Fruit fly (Drosophila melanogaster) whole organism, embryonic: Measurements from ENCODE around the gene sac.

Experiments used
- Abd-B ChIP-seq: fragments of 200-800 bp; sonication (Bioruptor generic); optimal IDR thresholded peaks from 2 replicates; lab custom pipeline; 2018; ENCODE audit warnings: missing biosample characterization, mild to moderate bottlenecking, missing genetic modification characterization, moderate library complexity
- Awh ChIP-seq: fragments of 200-800 bp; sonication (Bioruptor generic); IDR thresholded peaks from 2 replicates; pipeline ENCODE4, ENCODE4 v1.3.6; 2022; ENCODE audit warnings: missing biosample characterization, missing genetic modification characterization
- Bteb2 ChIP-seq: fragments of 200-800 bp; sonication (Bioruptor generic); optimal IDR thresholded peaks from 2 replicates; lab custom pipeline; 2016; ENCODE audit warnings: missing biosample characterization, missing genetic modification characterization
- CG12071 ChIP-seq: fragments of 200-800 bp; sonication (Bioruptor generic); optimal IDR thresholded peaks from 3 replicates; lab custom pipeline; 2018; ENCODE audit warnings: missing biosample characterization, mild to moderate bottlenecking, missing genetic modification characterization
- CG13287 ChIP-seq: fragments of 200-800 bp; sonication (Bioruptor generic); IDR thresholded peaks from 2 replicates; pipeline ENCODE4 v1.3.6; 2022; ENCODE audit warnings: missing biosample characterization, missing genetic modification characterization; ENCODE audit not compliant: partially characterized antibody
- CG14441 ChIP-seq: fragments of 200-800 bp; sonication (Bioruptor generic); IDR thresholded peaks from 2 replicates; pipeline ENCODE4 v1.3.6; 2022; ENCODE audit warnings: missing biosample characterization, missing genetic modification characterization
- CG1647 ChIP-seq: fragments of 200-800 bp; sonication (Bioruptor generic); optimal IDR thresholded peaks from 3 replicates; lab custom pipeline; 2016; ENCODE audit warnings: missing biosample characterization, missing genetic modification characterization
- CG17385 ChIP-seq: fragments of 200-800 bp; sonication (Bioruptor generic); optimal IDR thresholded peaks from 3 replicates; lab custom pipeline; 2018; ENCODE audit warnings: missing biosample characterization, mild to moderate bottlenecking, missing genetic modification characterization
- CG2202 ChIP-seq: fragments of 200-800 bp; sonication (Bioruptor generic); optimal IDR thresholded peaks from 2 replicates; lab custom pipeline; 2018; ENCODE audit warnings: missing biosample characterization, mild to moderate bottlenecking, missing genetic modification characterization
- CG2712 ChIP-seq: fragments of 200-800 bp; optimal IDR thresholded peaks from 3 replicates; lab custom pipeline; 2019; ENCODE audit warnings: missing biosample characterization, mild to moderate bottlenecking, missing genetic modification characterization, moderate library complexity
- CG30403 ChIP-seq: fragments of 200-800 bp; sonication (Bioruptor generic); optimal IDR thresholded peaks from 3 replicates; lab custom pipeline; 2016; ENCODE audit warnings: missing biosample characterization, missing genetic modification characterization
- CG32532 ChIP-seq: fragments of 200-800 bp; sonication (Bioruptor generic); IDR thresholded peaks from 2 replicates; pipeline ENCODE4 v1.3.6; 2022; ENCODE audit warnings: missing biosample characterization, missing genetic modification characterization
- CG33213 ChIP-seq: fragments of 200-800 bp; sonication (Bioruptor generic); optimal IDR thresholded peaks from 3 replicates; lab custom pipeline; 2016; ENCODE audit warnings: missing biosample characterization, missing genetic modification characterization
- CG34224 ChIP-seq: fragments of 200-800 bp; sonication (Bioruptor generic); IDR thresholded peaks from 3 replicates; pipeline ENCODE4 v1.3.6; 2022; ENCODE audit warnings: missing biosample characterization, missing genetic modification characterization; ENCODE audit not compliant: partially characterized antibody
- CG34422 ChIP-seq: fragments of 200-800 bp; sonication (Bioruptor generic); IDR thresholded peaks from 3 replicates; pipeline ENCODE4 v1.3.6; 2022; ENCODE audit warnings: missing biosample characterization, missing genetic modification characterization
- CG5180 ChIP-seq: fragments of 200-800 bp; sonication (Bioruptor generic); optimal IDR thresholded peaks from 3 replicates; lab custom pipeline; 2017; ENCODE audit warnings: missing biosample characterization, missing genetic modification characterization, mild to moderate bottlenecking, moderate library complexity, missing genetic modification reagents
- CG6254 ChIP-seq: fragments of 200-800 bp; sonication (Bioruptor generic); optimal IDR thresholded peaks from 3 replicates; lab custom pipeline; 2017; ENCODE audit warnings: mild to moderate bottlenecking, missing biosample characterization, missing genetic modification reagents, missing genetic modification characterization
- CG7786 ChIP-seq: fragments of 200-800 bp; sonication (Bioruptor generic); optimal IDR thresholded peaks from 2 replicates; lab custom pipeline; 2016; ENCODE audit warnings: missing biosample characterization, missing genetic modification characterization
- CG7928 ChIP-seq: fragments of 200-800 bp; sonication (Bioruptor generic); optimal IDR thresholded peaks from 2 replicates; lab custom pipeline; 2017; ENCODE audit warnings: missing biosample characterization, mild to moderate bottlenecking, missing genetic modification characterization
- D ChIP-seq, 2 experiments: fragments of 200-800 bp in 1 of 2; fragments of >200 bp in 1 of 2; sonication (Bioruptor generic) in 1 of 2; optimal IDR thresholded peaks; 2 replicates in 1 of 2; 3 replicates in 1 of 2; lab custom pipeline; 2017; ENCODE audit warnings: mild to moderate bottlenecking in 1 of 2, missing biosample characterization in 1 of 2, missing genetic modification characterization in 1 of 2, missing genetic modification reagents in 1 of 2
- H2.0 ChIP-seq: fragments of 200-800 bp; sonication (Bioruptor generic); IDR thresholded peaks from 2 replicates; pipeline ENCODE4 v1.3.6; 2022; ENCODE audit warnings: missing biosample characterization, missing genetic modification characterization
- HHEX ChIP-seq: fragments of 200-800 bp; sonication (Bioruptor generic); optimal IDR thresholded peaks from 3 replicates; lab custom pipeline; 2017; ENCODE audit warnings: missing biosample characterization, mild to moderate bottlenecking, missing genetic modification characterization, missing genetic modification reagents
- Hr78 ChIP-seq, 2 experiments: fragments of 200-800 bp in 1 of 2; fragments of >200 bp in 1 of 2; sonication (Bioruptor generic) in 1 of 2; optimal IDR thresholded peaks; 2 replicates each; lab custom pipeline; 2017 to 2019; ENCODE audit warnings: missing biosample characterization in 2 of 2, missing genetic modification characterization in 2 of 2, mild to moderate bottlenecking in 1 of 2, moderate library complexity in 1 of 2
- Mad ChIP-seq: fragments of 200-800 bp; sonication (Bioruptor generic); optimal IDR thresholded peaks from 2 replicates; lab custom pipeline; 2016; ENCODE audit warnings: missing biosample characterization, missing genetic modification characterization
- Max ChIP-seq: fragments of 200-800 bp; sonication (Bioruptor generic); optimal IDR thresholded peaks from 2 replicates; lab custom pipeline; 2016; ENCODE audit warnings: missing biosample characterization, mild to moderate bottlenecking, missing genetic modification characterization
- NC2β ChIP-seq: fragments of 200-800 bp; sonication (Bioruptor generic); optimal IDR thresholded peaks from 2 replicates; lab custom pipeline; 2016; ENCODE audit warnings: missing biosample characterization, missing genetic modification characterization
- NfI ChIP-seq: fragments of 200-800 bp; sonication (Bioruptor generic); optimal IDR thresholded peaks from 3 replicates; lab custom pipeline; 2018; ENCODE audit warnings: missing biosample characterization, mild to moderate bottlenecking, missing genetic modification characterization, moderate library complexity
- Rx ChIP-seq: fragments of 200-800 bp; sonication (Bioruptor generic); IDR thresholded peaks from 2 replicates; pipeline ENCODE4 v1.3.6; 2022; ENCODE audit warnings: missing biosample characterization, missing genetic modification characterization
- Sin3A ChIP-seq: fragments of >200 bp; optimal IDR thresholded peaks from 2 replicates; lab custom pipeline; 2018
- Xrp1 ChIP-seq: fragments of 200-800 bp; sonication (Bioruptor generic); IDR thresholded peaks from 2 replicates; pipeline ENCODE4 v1.3.6; 2022; ENCODE audit warnings: missing biosample characterization, missing genetic modification characterization
- bbx ChIP-seq: fragments of 200-800 bp; sonication (Bioruptor generic); IDR thresholded peaks from 2 replicates; pipeline ENCODE4 v1.3.6; 2022; ENCODE audit warnings: missing biosample characterization, missing genetic modification characterization; ENCODE audit not compliant: partially characterized antibody
- disco-r ChIP-seq: fragments of 200-800 bp; sonication (Bioruptor generic); optimal IDR thresholded peaks from 2 replicates; lab custom pipeline; 2016; ENCODE audit warnings: missing biosample characterization, missing genetic modification characterization
- dm ChIP-seq: fragments of 200-800 bp; sonication (Bioruptor generic); optimal IDR thresholded peaks from 3 replicates; lab custom pipeline; 2016; ENCODE audit warnings: missing biosample characterization, missing genetic modification characterization
- ewg ChIP-seq: fragments of 200-800 bp; sonication (Bioruptor generic); optimal IDR thresholded peaks from 3 replicates; lab custom pipeline; 2017; ENCODE audit warnings: mild to moderate bottlenecking, missing biosample characterization, missing genetic modification reagents, missing genetic modification characterization
- fd3F ChIP-seq: fragments of 200-800 bp; sonication (Bioruptor generic); optimal IDR thresholded peaks from 2 replicates; lab custom pipeline; 2018; ENCODE audit warnings: missing biosample characterization, mild to moderate bottlenecking, missing genetic modification characterization, moderate library complexity
- gcm2 ChIP-seq: fragments of 200-800 bp; sonication (Bioruptor generic); optimal IDR thresholded peaks from 2 replicates; lab custom pipeline; 2016; ENCODE audit warnings: missing biosample characterization, missing genetic modification characterization
- gfzf ChIP-seq: fragments of 200-800 bp; sonication (Bioruptor generic); optimal IDR thresholded peaks from 2 replicates; lab custom pipeline; 2016; ENCODE audit warnings: missing biosample characterization, mild to moderate bottlenecking, missing genetic modification characterization, moderate library complexity
- ind ChIP-seq: fragments of 200-800 bp; sonication (Bioruptor generic); optimal IDR thresholded peaks from 3 replicates; lab custom pipeline; 2016; ENCODE audit warnings: missing biosample characterization, missing genetic modification characterization
- jumu ChIP-seq: fragments of 200-800 bp; sonication (Bioruptor generic); optimal IDR thresholded peaks from 3 replicates; lab custom pipeline; 2016; ENCODE audit warnings: missing biosample characterization, missing genetic modification characterization
- knrl ChIP-seq: fragments of 200-800 bp; sonication (Bioruptor generic); IDR thresholded peaks from 3 replicates; pipeline ENCODE4 v1.3.6; 2022; ENCODE audit warnings: missing biosample characterization, missing genetic modification characterization; ENCODE audit not compliant: partially characterized antibody
- lbe ChIP-seq: fragments of 200-800 bp; sonication (Bioruptor generic); optimal IDR thresholded peaks from 2 replicates; lab custom pipeline; 2016; ENCODE audit warnings: missing biosample characterization, mild to moderate bottlenecking, missing genetic modification characterization
- nerfin-1 ChIP-seq: fragments of 200-800 bp; sonication (Bioruptor generic); optimal IDR thresholded peaks from 3 replicates; lab custom pipeline; 2019; ENCODE audit warnings: missing biosample characterization, mild to moderate bottlenecking, missing genetic modification characterization, moderate library complexity
- p53 ChIP-seq: fragments of 200-800 bp; sonication (Bioruptor generic); optimal IDR thresholded peaks from 2 replicates; lab custom pipeline; 2016; ENCODE audit warnings: missing biosample characterization, missing genetic modification characterization
- phol ChIP-seq: fragments of 200-800 bp; sonication (Bioruptor generic); optimal IDR thresholded peaks from 3 replicates; lab custom pipeline; 2018; ENCODE audit warnings: missing biosample characterization, mild to moderate bottlenecking, missing genetic modification characterization, moderate library complexity
- pum ChIP-seq: fragments of 200-800 bp; sonication (Bioruptor generic); optimal IDR thresholded peaks from 2 replicates; lab custom pipeline; 2016; ENCODE audit warnings: missing biosample characterization, missing genetic modification characterization
- pzg ChIP-seq: fragments of 200-800 bp; sonication (Bioruptor generic); optimal IDR thresholded peaks from 3 replicates; lab custom pipeline; 2018; ENCODE audit warnings: missing biosample characterization, mild to moderate bottlenecking, missing genetic modification characterization, moderate library complexity
- row ChIP-seq: fragments of 200-800 bp; sonication (Bioruptor generic); IDR thresholded peaks from 3 replicates; pipeline ENCODE4 v1.3.6; 2022; ENCODE audit warnings: missing biosample characterization, missing genetic modification characterization
- stc ChIP-seq: fragments of 200-800 bp; sonication (Bioruptor generic); IDR thresholded peaks from 2 replicates; pipeline ENCODE4 v1.3.6; 2022; ENCODE audit warnings: missing biosample characterization, missing genetic modification characterization
- stwl ChIP-seq: fragments of 200-800 bp; sonication (Bioruptor generic); optimal IDR thresholded peaks from 3 replicates; lab custom pipeline; 2018; ENCODE audit warnings: missing biosample characterization, mild to moderate bottlenecking, missing genetic modification characterization, moderate library complexity
- tx ChIP-seq: fragments of 200-800 bp; sonication (Bioruptor generic); optimal IDR thresholded peaks from 2 replicates; lab custom pipeline; 2016; ENCODE audit warnings: missing biosample characterization, missing genetic modification characterization

The sac gene

dm6 chr3R:4437113-4437512 is 43.5 kb upstream of the sac start, which contains the start of the genes Lipt2 and CG14650 (continued):
- TF ChIP-seq Bteb2 (GFP tag; lab: Kevin White, UChicago) (peak; percentile 41), stc (GFP tag; lab: Robert Waterston, UW) (no peak), stwl (peak; percentile 65), tx (peak; percentile 53), lbe (GFP tag; lab: Kevin White, UChicago) (no peak), bbx (GFP tag; lab: Robert Waterston, UW) (0 out of 2 replicates have a peak, but pooled peaks have one; percentile 13), HHEX (peak; percentile 43), CG17385 (GFP tag; lab: Kevin White, UChicago) (peak; percentile 6), CG34422 (0 out of 3 replicates have a peak, but pooled peaks have one; percentile 28), ewg (GFP tag; lab: Kevin White, UChicago) (peak; percentile 38), Max (GFP tag; lab: Kevin White, UChicago) (no peak), D (optimal IDR thresholded peaks at IDR 0.05; lab: Kevin White, UChicago) (no peak), D (GFP tag; optimal IDR thresholded peaks at IDR 0.05; lab: Kevin White, UChicago) (no peak), phol (tag; lab: Kevin White, UChicago) (peak; percentile 81), CG14441 (GFP tag; lab: Robert Waterston, UW) (peak; percentile 33; the same call in 1 of the 2 replicates), CG7786 (peak; percentile 51), CG2712 (tag; lab: Kevin White, UChicago) (peak; percentile 60), jumu (GFP tag; lab: Kevin White, UChicago) (peak; percentile 68), Rx (GFP tag; lab: Robert Waterston, UW) (no peak), knrl (GFP tag; lab: Robert Waterston, UW) (peak; percentile 61), NC2β (GFP tag; lab: Kevin White, UChicago) (peak; percentile 73), disco-r (GFP tag; lab: Kevin White, UChicago) (peak; percentile 12), gfzf (GFP tag; lab: Kevin White, UChicago) (peak; percentile 70), CG13287 (GFP tag; lab: Robert Waterston, UW) (peak; percentile 74), Sin3A (lab: Kevin White, UChicago) (peak; percentile 83), gcm2 (GFP tag; lab: Kevin White, UChicago) (no peak), CG2202 (tag; lab: Kevin White, UChicago) (peak; percentile 37), NfI (GFP tag; lab: Kevin White, UChicago) (peak; percentile 52), pzg (GFP tag; lab: Kevin White, UChicago) (peak; percentile 81), CG12071 (no peak), CG30403 (GFP tag; lab: Kevin White, UChicago) (peak; percentile 74), Mad (GFP tag; lab: Kevin White, UChicago) (peak; percentile 27), pum (GFP tag; lab: Kevin White, UChicago) (peak; percentile 61), ind (peak; percentile 60), dm (GFP tag; lab: Kevin White, UChicago) (peak; percentile 68), CG7928 (GFP tag; lab: Kevin White, UChicago) (peak; percentile 98), Hr78 (GFP tag; optimal IDR thresholded peaks at IDR 0.05; lab: Kevin White, UChicago) (peak in 1 of 2 experiments; percentile 81), CG6254 (GFP tag; lab: Kevin White, UChicago) (peak; percentile 17), fd3F (GFP tag; lab: Kevin White, UChicago) (peak; percentile 22), Xrp1 (GFP tag; lab: Robert Waterston, UW) (0 out of 2 replicates have a peak, but pooled peaks have one; percentile 36), row (GFP tag; lab: Robert Waterston, UW) (peak; percentile 73), nerfin-1 (tag; lab: Kevin White, UChicago) (peak; percentile 65), H2.0 (GFP tag; lab: Robert Waterston, UW) (peak; percentile 28), CG34224 (GFP tag; lab: Robert Waterston, UW) (peak; percentile 49; the same call in 2 of the 3 replicates), CG33213 (GFP tag; lab: Kevin White, UChicago) (peak; percentile 29), CG32532 (peak; percentile 56), Awh (no peak), Abd-B (GFP tag; lab: Kevin White, UChicago) (no peak), CG5180 (GFP tag; lab: Kevin White, UChicago) (no peak), p53 (GFP tag; lab: Kevin White, UChicago) (peak; percentile 8), CG1647 (peak; percentile 37)
